Fruit fly (Drosophila melanogaster) S2 (cell line): ENCODE results near the gene Notum.

Experiments used
- CG8478 ChIP-seq: fragments of >200 bp; optimal IDR thresholded peaks from 2 replicates; lab custom pipeline; 2018
- CTCF ChIP-seq, 2 experiments: fragments of >200 bp; optimal IDR thresholded peaks; 2 replicates each; lab custom pipeline; 2018

DNA sequence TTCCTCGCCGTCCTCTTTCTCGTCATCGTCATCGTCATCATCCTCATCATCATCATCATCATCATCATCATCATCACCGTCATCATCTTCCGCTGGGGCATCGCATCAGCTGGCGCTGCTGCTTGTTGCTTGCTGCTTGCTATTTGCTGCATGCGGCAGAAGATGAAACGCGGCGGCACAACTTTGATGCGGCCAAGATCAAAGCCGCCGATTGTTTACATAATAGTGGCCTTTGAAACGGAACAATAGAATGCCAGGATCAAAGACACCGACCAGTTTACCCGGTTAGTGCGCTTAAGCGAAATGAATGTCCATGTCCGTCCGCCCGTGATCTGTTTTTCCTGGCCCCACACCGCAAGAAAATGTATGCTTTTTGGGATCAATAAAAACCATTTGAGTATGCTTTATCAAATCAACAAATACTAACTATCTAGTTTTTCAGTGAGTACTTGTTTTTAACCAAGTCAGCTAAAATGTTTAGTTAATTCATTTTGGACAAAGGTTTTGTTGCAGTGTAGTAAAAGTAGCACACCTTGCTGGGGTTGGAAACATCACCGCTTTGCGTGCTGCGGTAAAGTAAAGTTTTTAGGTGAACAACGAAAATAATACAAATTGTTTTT lies 2.1 kb upstream of the Notum start:
- no peak for TF ChIP-seq CG8478 (lab: Kevin White, UChicago)
- TF ChIP-seq CTCF (optimal IDR thresholded peaks at IDR 0.05; lab: Kevin White, UChicago): no peak
